Worm (Caenorhabditis elegans) whole organism, L3 larva: Measurements from ENCODE around the gene R01H2.1.

Source experiments
- R02D3.7 ChIP-seq: fragments of 150-350 bp; optimal IDR thresholded peaks from 2 replicates; lab custom pipeline; 2014; ENCODE audit warnings: missing biosample characterization, missing genetic modification characterization
- ZK546.5 ChIP-seq: sonication (generic microtip); optimal IDR thresholded peaks from 2 replicates; lab custom pipeline; 2017; ENCODE audit warnings: missing biosample characterization, missing genetic modification characterization
- aly-2 ChIP-seq: fragments of 150-350 bp; optimal IDR thresholded peaks from 2 replicates; lab custom pipeline; 2014; ENCODE audit warnings: missing biosample characterization, missing genetic modification characterization
- ama-1 ChIP-seq: fragments of 150-350 bp; optimal IDR thresholded peaks from 2 replicates; lab custom pipeline; 2018
- ceh-16 ChIP-seq: sonication (generic microtip); optimal IDR thresholded peaks from 2 replicates; lab custom pipeline; 2017; ENCODE audit warnings: missing biosample characterization, missing genetic modification characterization
- ceh-28 ChIP-seq: fragments of 150-350 bp; optimal IDR thresholded peaks from 2 replicates; lab custom pipeline; 2014; ENCODE audit warnings: missing biosample characterization, missing genetic modification reagents, missing genetic modification characterization
- ceh-9 ChIP-seq: sonication (generic microtip); optimal IDR thresholded peaks from 2 replicates; lab custom pipeline; 2018; ENCODE audit warnings: missing biosample characterization, missing genetic modification characterization
- egl-27 ChIP-seq: sonication (generic microtip); optimal IDR thresholded peaks from 4 replicates; lab custom pipeline; 2017; ENCODE audit warnings: missing biosample characterization, missing genetic modification reagents, missing genetic modification characterization
- egl-5 ChIP-seq: fragments of 150-350 bp; optimal IDR thresholded peaks from 2 replicates; lab custom pipeline; 2017; ENCODE audit warnings: missing biosample characterization, missing genetic modification reagents, missing genetic modification characterization, inconsistent platforms
- elt-1 ChIP-seq: fragments of 150-350 bp; optimal IDR thresholded peaks from 2 replicates; lab custom pipeline; 2014; ENCODE audit warnings: missing biosample characterization, missing genetic modification characterization
- elt-2 ChIP-seq: sonication (generic microtip); optimal IDR thresholded peaks from 2 replicates; lab custom pipeline; 2016; ENCODE audit warnings: missing genetic modification reagents, mild to moderate bottlenecking, missing genetic modification characterization, missing compliant biosample characterization
- fkh-10 ChIP-seq: sonication (generic microtip); optimal IDR thresholded peaks from 2 replicates; lab custom pipeline; 2017; ENCODE audit warnings: missing biosample characterization, missing genetic modification reagents, missing genetic modification characterization
- fkh-2 ChIP-seq: fragments of 150-350 bp; optimal IDR thresholded peaks from 2 replicates; lab custom pipeline; 2014; ENCODE audit warnings: missing biosample characterization, missing genetic modification reagents, missing genetic modification characterization
- fos-1 ChIP-seq: fragments of 150-350 bp; optimal IDR thresholded peaks from 2 replicates; lab custom pipeline; 2014; ENCODE audit warnings: missing biosample characterization, missing genetic modification characterization
- hmg-11 ChIP-seq: sonication (generic microtip); optimal IDR thresholded peaks from 2 replicates; lab custom pipeline; 2016; ENCODE audit warnings: missing genetic modification characterization, missing compliant biosample characterization
- jun-1 ChIP-seq: fragments of 150-350 bp; optimal IDR thresholded peaks from 2 replicates; lab custom pipeline; 2014; ENCODE audit warnings: missing biosample characterization, missing genetic modification reagents, missing genetic modification characterization
- lin-15B ChIP-seq: fragments of 150-350 bp; optimal IDR thresholded peaks from 2 replicates; lab custom pipeline; 2014; ENCODE audit warnings: missing biosample characterization, missing genetic modification characterization
- lin-39 ChIP-seq: fragments of 150-350 bp; optimal IDR thresholded peaks from 2 replicates; lab custom pipeline; 2018; ENCODE audit warnings: missing biosample characterization, missing genetic modification reagents, missing genetic modification characterization
- lsy-12 ChIP-seq: sonication (generic microtip); optimal IDR thresholded peaks from 2 replicates; lab custom pipeline; 2016; ENCODE audit warnings: mild to moderate bottlenecking, missing genetic modification characterization, missing compliant biosample characterization
- mdl-1 ChIP-seq: fragments of 150-350 bp; optimal IDR thresholded peaks from 2 replicates; lab custom pipeline; 2014; ENCODE audit warnings: missing biosample characterization, missing genetic modification characterization
- mml-1 ChIP-seq: fragments of 150-350 bp; sonication (generic microtip); optimal IDR thresholded peaks from 3 replicates; lab custom pipeline; 2014; ENCODE audit warnings: missing biosample characterization, missing genetic modification characterization
- nfya-1 ChIP-seq: sonication (generic microtip); optimal IDR thresholded peaks from 2 replicates; lab custom pipeline; 2017; ENCODE audit warnings: missing genetic modification characterization, mild to moderate bottlenecking, missing compliant biosample characterization, antibody characterized with exemption, moderate library complexity; ENCODE audit not compliant: insufficient read depth
- nhr-11 ChIP-seq: fragments of 150-350 bp; optimal IDR thresholded peaks from 2 replicates; lab custom pipeline; 2014; ENCODE audit warnings: missing biosample characterization, missing genetic modification characterization
- nhr-12 ChIP-seq: fragments of 150-350 bp; optimal IDR thresholded peaks from 2 replicates; lab custom pipeline; 2014; ENCODE audit warnings: missing biosample characterization, missing genetic modification characterization
- nhr-23 ChIP-seq: fragments of 150-350 bp; optimal IDR thresholded peaks from 2 replicates; lab custom pipeline; 2014; ENCODE audit warnings: missing biosample characterization, missing genetic modification reagents, missing genetic modification characterization
- nhr-237 ChIP-seq: fragments of 150-350 bp; optimal IDR thresholded peaks from 2 replicates; lab custom pipeline; 2014; ENCODE audit warnings: missing biosample characterization, missing genetic modification characterization
- nhr-67 ChIP-seq: fragments of 150-350 bp; optimal IDR thresholded peaks from 2 replicates; lab custom pipeline; 2014; ENCODE audit warnings: missing biosample characterization, missing genetic modification characterization
- pqm-1 ChIP-seq: fragments of 150-350 bp; optimal IDR thresholded peaks from 2 replicates; lab custom pipeline; 2017; ENCODE audit warnings: missing biosample characterization, missing genetic modification characterization, inconsistent platforms
- skn-1 ChIP-seq: fragments of 150-350 bp; optimal IDR thresholded peaks from 2 replicates; lab custom pipeline; 2014; ENCODE audit warnings: missing biosample characterization, missing genetic modification characterization
- snpc-4 ChIP-seq: fragments of 150-350 bp; optimal IDR thresholded peaks from 2 replicates; lab custom pipeline; 2014; ENCODE audit warnings: missing biosample characterization, missing genetic modification characterization
- tbx-2 ChIP-seq: sonication (generic microtip); optimal IDR thresholded peaks from 2 replicates; lab custom pipeline; 2016; ENCODE audit warnings: mild to moderate bottlenecking, missing genetic modification characterization, missing compliant biosample characterization
- unc-39 ChIP-seq: sonication (generic microtip); optimal IDR thresholded peaks from 4 replicates; lab custom pipeline; 2017; ENCODE audit warnings: missing biosample characterization, missing genetic modification characterization
- unc-62 ChIP-seq: fragments of 150-350 bp; sonication (generic microtip); optimal IDR thresholded peaks from 4 replicates; lab custom pipeline; 2014; ENCODE audit warnings: missing biosample characterization, missing genetic modification reagents, missing genetic modification characterization
- zag-1 ChIP-seq: fragments of 150-350 bp; optimal IDR thresholded peaks from 2 replicates; lab custom pipeline; 2014; ENCODE audit warnings: missing biosample characterization, missing genetic modification characterization
- ztf-11 ChIP-seq: fragments of 150-350 bp; optimal IDR thresholded peaks from 2 replicates; lab custom pipeline; 2014; ENCODE audit warnings: missing biosample characterization, missing genetic modification characterization
- ztf-4 ChIP-seq: fragments of 150-350 bp; optimal IDR thresholded peaks from 2 replicates; lab custom pipeline; 2014; ENCODE audit warnings: missing biosample characterization, missing genetic modification characterization

R01H2.1 gene

ce11 chrIII:7034252-7035223 is 28.1 kb upstream of the R01H2.1 start:
- TF ChIP-seq mml-1 (tag; lab: Kevin White, UChicago) = no peak
- TF ChIP-seq unc-39 (tag; lab: Kevin White, UChicago) = no peak
- no peak for TF ChIP-seq pqm-1
- no peak for TF ChIP-seq elt-2
- no peak for TF ChIP-seq elt-1
- no peak for TF ChIP-seq zag-1 (tag; lab: Kevin White, UChicago)
- TF ChIP-seq lin-39 = no peak
- no peak for TF ChIP-seq unc-62
- no peak for TF ChIP-seq aly-2 (tag; lab: Kevin White, UChicago)
- TF ChIP-seq ama-1 (lab: Kevin White, UChicago) = no peak
- TF ChIP-seq ceh-9 (tag; lab: Kevin White, UChicago) = no peak
- TF ChIP-seq ztf-11 (tag; lab: Kevin White, UChicago) = no peak
- TF ChIP-seq tbx-2 (tag; lab: Kevin White, UChicago) = no peak
- TF ChIP-seq nhr-67 (tag; lab: Kevin White, UChicago) = no peak
- no peak for TF ChIP-seq fos-1 (tag; lab: Kevin White, UChicago)
- TF ChIP-seq ZK546.5 (tag; lab: Kevin White, UChicago) = no peak
- TF ChIP-seq nhr-12 (tag; lab: Kevin White, UChicago) = no peak
- no peak for TF ChIP-seq snpc-4
- TF ChIP-seq nfya-1 (tag; lab: Kevin White, UChicago) = no peak
- TF ChIP-seq egl-27 (tag; lab: Kevin White, UChicago) = no peak

ce11 chrIII:7045643-7046042 is 17.0 kb upstream of the R01H2.1 start, which contains the start of gene R01H2.7:
R01H2.7 (minus strand) TSS chrIII:7045743.
- no peak for TF ChIP-seq ceh-9 (tag; lab: Kevin White, UChicago)
- no peak for TF ChIP-seq hmg-11 (tag; lab: Kevin White, UChicago)
- TF ChIP-seq R02D3.7 (tag; lab: Kevin White, UChicago) = no peak
- TF ChIP-seq unc-62 = no peak
- TF ChIP-seq ztf-11 (tag; lab: Kevin White, UChicago) = no peak
- no peak for TF ChIP-seq unc-39 (tag; lab: Kevin White, UChicago)
- no peak for TF ChIP-seq fkh-2 (tag; lab: Kevin White, UChicago)
- no peak for TF ChIP-seq ceh-16
- no peak for TF ChIP-seq lin-15B (tag; lab: Kevin White, UChicago)
- TF ChIP-seq skn-1 = no peak
- no peak for TF ChIP-seq nhr-11 (tag; lab: Kevin White, UChicago)
- TF ChIP-seq ceh-28 (tag; lab: Kevin White, UChicago) = no peak
- no peak for TF ChIP-seq lsy-12
- no peak for TF ChIP-seq jun-1 (tag; lab: Kevin White, UChicago)
- TF ChIP-seq egl-5 (tag; lab: Kevin White, UChicago) = no peak
- TF ChIP-seq fkh-10 (GFP tag; lab: Kevin White, UChicago) = no peak
- TF ChIP-seq ztf-4 (tag; lab: Kevin White, UChicago) = no peak

- no peak for TF ChIP-seq nfya-1 (tag; lab: Kevin White, UChicago)
- TF ChIP-seq nhr-67 (tag; lab: Kevin White, UChicago) = no peak
- TF ChIP-seq nhr-23 (tag; lab: Kevin White, UChicago) = no peak
- no peak for TF ChIP-seq pqm-1
- TF ChIP-seq, all 47 proteins: peak for 0
Measured at ce11 chrIII:7056241-7056640, 6.4 kb upstream of the R01H2.1 start, which contains the start of gene R01H2.2. R01H2.2 (plus strand) TSS chrIII:7056541.

DNA sequence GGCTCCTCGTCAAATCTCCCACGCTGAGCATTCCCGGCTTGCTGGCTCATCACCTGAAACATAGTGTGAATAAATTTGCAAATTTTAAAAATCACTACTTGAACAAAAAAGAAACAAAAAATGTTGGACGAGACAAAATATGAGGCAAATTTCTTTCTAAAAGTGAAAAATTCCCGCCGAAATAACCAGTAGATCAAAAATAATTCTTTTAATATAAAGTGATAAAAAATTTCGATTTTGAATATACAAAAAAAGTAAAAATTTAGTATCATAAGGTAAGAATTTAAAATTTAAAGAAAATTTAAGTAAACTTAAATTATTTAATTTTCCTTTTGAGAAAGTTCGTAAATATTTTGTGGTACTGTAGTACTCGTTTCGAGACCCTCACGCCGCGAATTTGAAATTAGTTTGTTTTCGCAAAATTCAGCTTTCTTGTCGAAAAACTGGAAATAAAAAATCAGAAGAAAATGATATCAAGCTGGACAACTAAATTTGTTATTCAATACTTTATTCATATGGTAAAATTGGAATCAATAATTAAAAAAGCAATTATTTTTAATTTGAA is 2.1 kb upstream of the R01H2.1 start, which contains the start of gene egg-2:
TSS of gene egg-2 (minus strand) at position 53 of the 565 bp plus-strand sequence.
- TF ChIP-seq nhr-237 (tag; lab: Kevin White, UChicago) = no peak
- no peak for TF ChIP-seq mdl-1 (tag; lab: Kevin White, UChicago)
- TF ChIP-seq fkh-10 (GFP tag; lab: Kevin White, UChicago) = no peak
- TF ChIP-seq ama-1 (lab: Kevin White, UChicago) = no peak
